Fruit fly (Drosophila melanogaster): Measurements from ENCODE around the gene CG11694.
A peak's percentile ranks its signal among the peaks of the same experiment; 100 is the strongest.

Gene CG11694

DNA sequence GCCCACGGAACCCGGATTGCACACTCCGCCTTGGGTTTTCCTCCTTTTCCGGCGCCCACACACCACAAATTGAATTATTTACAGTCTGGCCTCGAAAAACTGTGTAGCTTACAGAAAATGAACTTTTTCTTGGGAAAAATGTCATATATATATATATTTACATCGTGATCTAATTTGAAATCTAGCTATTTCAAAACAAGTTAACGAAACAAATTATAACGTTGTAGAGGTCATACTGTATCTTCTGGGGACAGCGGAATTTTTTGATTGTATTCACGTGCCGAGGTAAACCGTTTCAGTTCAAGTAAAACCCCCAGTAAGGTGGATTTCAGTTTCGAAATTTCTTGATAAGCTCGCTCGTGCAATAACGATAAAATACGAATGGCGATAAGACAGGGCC, 42.5 kb upstream of the CG11694 start (continued):
- TF ChIP-seq Atf-2 (GFP tag; optimal IDR thresholded peaks at IDR 0.05), result no peak
- peak; percentile 15 for TF ChIP-seq Blimp-1 (GFP tag; optimal IDR thresholded peaks at IDR 0.05)
- peak; percentile 17 for TF ChIP-seq caup (GFP tag; optimal IDR thresholded peaks at IDR 0.05; ENCODE audit: severe bottlenecking)
- no peak for TF ChIP-seq Mad (GFP tag; optimal IDR thresholded peaks at IDR 0.05)
- TF ChIP-seq CG7987 (GFP tag; optimal IDR thresholded peaks at IDR 0.05), result no peak
- TF ChIP-seq CG17802 (tag; optimal IDR thresholded peaks at IDR 0.05), result no peak
- TF ChIP-seq Sox100B (GFP tag; optimal IDR thresholded peaks at IDR 0.05), result no peak
- TF ChIP-seq MTF-1 (GFP tag; optimal IDR thresholded peaks at IDR 0.05; ENCODE audit: borderline replicate concordance), result peak; percentile 21
- no peak for TF ChIP-seq kni (GFP tag; optimal IDR thresholded peaks at IDR 0.05)
- no peak for TF ChIP-seq CG8359 (GFP tag; optimal IDR thresholded peaks at IDR 0.05; ENCODE audit: borderline replicate concordance)
- TF ChIP-seq sr (GFP tag; IDR thresholded peaks at IDR 0.05), result peak; percentile 85
- no peak for TF ChIP-seq fd102C (GFP tag; optimal IDR thresholded peaks at IDR 0.05)
- TF ChIP-seq Hsf (GFP tag; optimal IDR thresholded peaks at IDR 0.05), result no peak
- TF ChIP-seq eve (GFP tag; optimal IDR thresholded peaks at IDR 0.05), result no peak
- TF ChIP-seq CG17829 (tag; optimal IDR thresholded peaks at IDR 0.05), result no peak
- no peak for TF ChIP-seq CG5245 (GFP tag; optimal IDR thresholded peaks at IDR 0.05)
- no peak for TF ChIP-seq Dll (GFP tag; IDR thresholded peaks at IDR 0.05; ENCODE audit: partially characterized antibody)
- TF ChIP-seq pfk (GFP tag; optimal IDR thresholded peaks at IDR 0.05), result no peak
- no peak for TF ChIP-seq TFAM (GFP tag; optimal IDR thresholded peaks at IDR 0.05)
- TF ChIP-seq ro (GFP tag; IDR thresholded peaks at IDR 0.05), result no peak
- TF ChIP-seq CG2116 (GFP tag; optimal IDR thresholded peaks at IDR 0.05), result no peak
- peak; percentile 40; the same call in 1 of the 2 replicates for TF ChIP-seq wor (GFP tag; IDR thresholded peaks at IDR 0.05)
- no peak for TF ChIP-seq bcd (GFP tag; optimal IDR thresholded peaks at IDR 0.05)
- TF ChIP-seq Stat92E (GFP tag; optimal IDR thresholded peaks at IDR 0.05), result no peak
- no peak for TF ChIP-seq twi (tag; optimal IDR thresholded peaks at IDR 0.05)
- no peak for TF ChIP-seq CG10959 (GFP tag; IDR thresholded peaks at IDR 0.05)
- TF ChIP-seq croc (GFP tag; conservative IDR thresholded peaks at IDR 0.05), result no peak
- no peak for TF ChIP-seq aop (GFP tag; IDR thresholded peaks at IDR 0.05)
- TF ChIP-seq en (GFP tag; optimal IDR thresholded peaks at IDR 0.05), result no peak
- TF ChIP-seq usp (GFP tag; optimal IDR thresholded peaks at IDR 0.05), result no peak
- TF ChIP-seq Abd-B (GFP tag; optimal IDR thresholded peaks at IDR 0.05), result no peak
- no peak for TF ChIP-seq maf-S (GFP tag; optimal IDR thresholded peaks at IDR 0.05)
- TF ChIP-seq fd3F (GFP tag; optimal IDR thresholded peaks at IDR 0.05), result peak; percentile 28
- no peak for TF ChIP-seq CG3065 (GFP tag; optimal IDR thresholded peaks at IDR 0.05)
- TF ChIP-seq CG15514 (GFP tag; optimal IDR thresholded peaks at IDR 0.05), result peak; percentile 13
- TF ChIP-seq chm (GFP tag; IDR thresholded peaks at IDR 0.05), result no peak
- TF ChIP-seq Hr78 (GFP tag; optimal IDR thresholded peaks at IDR 0.05), result peak in 1 of 2 experiments; percentile 49
- TF ChIP-seq zfh2 (GFP tag; optimal IDR thresholded peaks at IDR 0.05), result no peak
- TF ChIP-seq CG7963 (GFP tag; IDR thresholded peaks at IDR 0.05; ENCODE audit: partially characterized antibody), result no peak
- TF ChIP-seq cwo (GFP tag; optimal IDR thresholded peaks at IDR 0.05), result peak; percentile 87
- no peak for TF ChIP-seq CG8765 (GFP tag; IDR thresholded peaks at IDR 0.05)
- TF ChIP-seq her (GFP tag; optimal IDR thresholded peaks at IDR 0.05), result no peak
- peak; percentile 62; the same call in 1 of the 3 replicates for TF ChIP-seq so (GFP tag; IDR thresholded peaks at IDR 0.05)
- no peak for TF ChIP-seq CG10462 (GFP tag; optimal IDR thresholded peaks at IDR 0.05)
- no peak for TF ChIP-seq luna (GFP tag; optimal IDR thresholded peaks at IDR 0.05)
- peak; percentile 21; the same call in 1 of the 2 replicates for TF ChIP-seq CG9215 (GFP tag; IDR thresholded peaks at IDR 0.05)
- no peak for TF ChIP-seq bigmax (GFP tag; optimal IDR thresholded peaks at IDR 0.05)
- TF ChIP-seq CG42726 (GFP tag; IDR thresholded peaks at IDR 0.05; ENCODE audit: partially characterized antibody), result no peak
- TF ChIP-seq HLH3B (GFP tag; IDR thresholded peaks at IDR 0.05), result peak; percentile 62
- no peak for TF ChIP-seq CG14710 (tag; optimal IDR thresholded peaks at IDR 0.05)

Data from whole organism, embryonic.